Fruit fly (Drosophila melanogaster) whole organism, embryonic: ENCODE data around the gene GC2.

Experiments used
- C15 ChIP-seq: fragments of 200-800 bp; sonication (Bioruptor generic); IDR thresholded peaks from 3 replicates; pipeline ENCODE4 v1.3.6; 2022; ENCODE audit warnings: missing biosample characterization, missing genetic modification characterization
- CG10462 ChIP-seq: fragments of 200-800 bp; sonication (Bioruptor generic); optimal IDR thresholded peaks from 2 replicates; lab custom pipeline; 2016; ENCODE audit warnings: missing biosample characterization, missing genetic modification characterization
- CG10959 ChIP-seq: fragments of 200-800 bp; sonication (Bioruptor generic); IDR thresholded peaks from 2 replicates; pipeline ENCODE4 v1.3.6; 2022; ENCODE audit warnings: missing biosample characterization, missing genetic modification characterization
- CG14014 ChIP-seq: fragments of 200-800 bp; sonication (Bioruptor generic); IDR thresholded peaks from 2 replicates; pipeline ENCODE4 v1.3.6; 2022; ENCODE audit warnings: missing biosample characterization, missing genetic modification characterization
- CG14860 ChIP-seq: fragments of 200-800 bp; sonication (Bioruptor generic); IDR thresholded peaks from 3 replicates; pipeline ENCODE4 v1.3.6; 2022; ENCODE audit warnings: missing biosample characterization, missing genetic modification characterization; ENCODE audit not compliant: partially characterized antibody
- CG16815 ChIP-seq: fragments of 200-800 bp; sonication (Bioruptor generic); optimal IDR thresholded peaks from 3 replicates; lab custom pipeline; 2017; ENCODE audit warnings: missing biosample characterization, mild to moderate bottlenecking, missing genetic modification characterization
- CG18476 ChIP-seq: fragments of 200-800 bp; sonication (Bioruptor generic); optimal IDR thresholded peaks from 2 replicates; lab custom pipeline; 2016; ENCODE audit warnings: missing biosample characterization, mild to moderate bottlenecking, missing genetic modification characterization
- CG2120 ChIP-seq: fragments of 200-800 bp; sonication (Bioruptor generic); optimal IDR thresholded peaks from 3 replicates; lab custom pipeline; 2016; ENCODE audit warnings: missing biosample characterization, missing genetic modification characterization
- CG3281 ChIP-seq: fragments of 200-800 bp; sonication (Bioruptor generic); optimal IDR thresholded peaks from 3 replicates; lab custom pipeline; 2017; ENCODE audit warnings: missing biosample characterization, mild to moderate bottlenecking, missing genetic modification characterization
- CG3726 ChIP-seq: fragments of 200-800 bp; sonication (Bioruptor generic); IDR thresholded peaks from 3 replicates; pipeline ENCODE4, ENCODE4 v1.3.6; 2022; ENCODE audit warnings: missing biosample characterization, missing genetic modification characterization
- CG43689 ChIP-seq: fragments of 200-800 bp; sonication (Bioruptor generic); IDR thresholded peaks from 2 replicates; pipeline ENCODE4 v1.3.6; 2022; ENCODE audit warnings: missing biosample characterization, missing genetic modification characterization
- CG4404 ChIP-seq: fragments of 200-800 bp; sonication (Bioruptor generic); IDR thresholded peaks from 2 replicates; pipeline ENCODE4 v1.3.6; 2022; ENCODE audit warnings: missing biosample characterization, missing genetic modification characterization
- CG4424 ChIP-seq: fragments of 200-800 bp; sonication (Bioruptor generic); optimal IDR thresholded peaks from 3 replicates; lab custom pipeline; 2016; ENCODE audit warnings: missing biosample characterization, missing genetic modification characterization
- CG4707 ChIP-seq: fragments of 200-800 bp; sonication (Bioruptor generic); optimal IDR thresholded peaks from 2 replicates; lab custom pipeline; 2018; ENCODE audit warnings: missing biosample characterization, mild to moderate bottlenecking, missing genetic modification characterization, moderate library complexity
- CG8089 ChIP-seq: fragments of 200-800 bp; sonication (Bioruptor generic); optimal IDR thresholded peaks from 3 replicates; lab custom pipeline; 2016; ENCODE audit warnings: missing biosample characterization, missing genetic modification characterization
- CG8290 ChIP-seq, 3 experiments: fragments of 200-800 bp; sonication (Bioruptor generic); optimal IDR thresholded peaks; 2 replicates each; lab custom pipeline; 2016 to 2019; ENCODE audit warnings: missing biosample characterization in 3 of 3, missing genetic modification characterization in 3 of 3, mild to moderate bottlenecking in 2 of 3, moderate library complexity in 1 of 3
- CG8765 ChIP-seq: fragments of 200-800 bp; sonication (Bioruptor generic); IDR thresholded peaks from 2 replicates; pipeline ENCODE4 v1.3.6; 2022; ENCODE audit warnings: missing biosample characterization, missing genetic modification characterization
- CTCF ChIP-seq: fragments of 200-800 bp; sonication (Bioruptor generic); optimal IDR thresholded peaks from 2 replicates; lab custom pipeline; 2017; ENCODE audit warnings: missing biosample characterization, mild to moderate bottlenecking, missing genetic modification characterization, moderate library complexity
- Fer1 ChIP-seq: fragments of 200-800 bp; sonication (Bioruptor generic); optimal IDR thresholded peaks from 2 replicates; lab custom pipeline; 2017; ENCODE audit warnings: missing biosample characterization, mild to moderate bottlenecking, missing genetic modification characterization
- Gsc ChIP-seq: fragments of 200-800 bp; sonication (Bioruptor generic); IDR thresholded peaks from 2 replicates; pipeline ENCODE4 v1.3.6; 2022; ENCODE audit warnings: missing biosample characterization, missing genetic modification characterization
- Gug ChIP-seq: fragments of 200-800 bp; sonication (Bioruptor generic); IDR thresholded peaks from 4 replicates; pipeline ENCODE4 v1.3.6; 2022; ENCODE audit warnings: missing biosample characterization, missing genetic modification characterization
- Sox102F ChIP-seq: fragments of 200-800 bp; sonication (Bioruptor generic); optimal IDR thresholded peaks from 2 replicates; lab custom pipeline; 2018; ENCODE audit warnings: missing biosample characterization, mild to moderate bottlenecking, missing genetic modification characterization, moderate library complexity
- Sry-β ChIP-seq: fragments of 200-800 bp; sonication (Bioruptor generic); optimal IDR thresholded peaks from 2 replicates; lab custom pipeline; 2018; ENCODE audit warnings: missing biosample characterization, mild to moderate bottlenecking, missing genetic modification characterization, moderate library complexity
- Sry-δ ChIP-seq: fragments of 200-800 bp; sonication (Bioruptor generic); optimal IDR thresholded peaks from 2 replicates; lab custom pipeline; 2016; ENCODE audit warnings: missing biosample characterization, missing genetic modification characterization
- ato ChIP-seq: fragments of 200-800 bp; sonication (Bioruptor generic); IDR thresholded peaks from 2 replicates; pipeline ENCODE4 v1.3.6; 2022; ENCODE audit warnings: missing biosample characterization, missing genetic modification characterization; ENCODE audit not compliant: partially characterized antibody
- chm ChIP-seq: fragments of 200-800 bp; sonication (Bioruptor generic); IDR thresholded peaks from 2 replicates; pipeline ENCODE4 v1.3.6; 2022; ENCODE audit warnings: missing biosample characterization, missing genetic modification characterization
- dati ChIP-seq: fragments of 200-800 bp; sonication (Bioruptor generic); IDR thresholded peaks from 2 replicates; pipeline ENCODE4 v1.3.6; 2022; ENCODE audit warnings: missing biosample characterization, missing genetic modification characterization
- disco-r ChIP-seq: fragments of 200-800 bp; sonication (Bioruptor generic); optimal IDR thresholded peaks from 2 replicates; lab custom pipeline; 2016; ENCODE audit warnings: missing biosample characterization, missing genetic modification characterization
- dmrt99B ChIP-seq: fragments of 200-800 bp; sonication (Bioruptor generic); optimal IDR thresholded peaks from 2 replicates; lab custom pipeline; 2018; ENCODE audit warnings: missing biosample characterization, mild to moderate bottlenecking, missing genetic modification characterization, moderate library complexity
- en ChIP-seq: fragments of 200-800 bp; sonication (Bioruptor generic); optimal IDR thresholded peaks from 2 replicates; lab custom pipeline; 2016; ENCODE audit warnings: missing biosample characterization, missing genetic modification characterization
- ewg ChIP-seq: fragments of 200-800 bp; sonication (Bioruptor generic); optimal IDR thresholded peaks from 3 replicates; lab custom pipeline; 2017; ENCODE audit warnings: mild to moderate bottlenecking, missing biosample characterization, missing genetic modification reagents, missing genetic modification characterization
- fd3F ChIP-seq: fragments of 200-800 bp; sonication (Bioruptor generic); optimal IDR thresholded peaks from 2 replicates; lab custom pipeline; 2018; ENCODE audit warnings: missing biosample characterization, mild to moderate bottlenecking, missing genetic modification characterization, moderate library complexity
- gt ChIP-seq: fragments of 200-800 bp; sonication (Bioruptor generic); IDR thresholded peaks from 2 replicates; pipeline ENCODE4 v1.3.6; 2022; ENCODE audit warnings: missing biosample characterization, missing genetic modification characterization
- hth ChIP-seq: fragments of >200 bp; optimal IDR thresholded peaks from 2 replicates; lab custom pipeline; 2017; ENCODE audit warnings: inconsistent platforms
- jumu ChIP-seq: fragments of 200-800 bp; sonication (Bioruptor generic); optimal IDR thresholded peaks from 3 replicates; lab custom pipeline; 2016; ENCODE audit warnings: missing biosample characterization, missing genetic modification characterization
- lov ChIP-seq, 2 experiments: fragments of 200-800 bp in 1 of 2; fragments of >200 bp in 1 of 2; sonication (Bioruptor generic) in 1 of 2; IDR thresholded peaks in 1 of 2; optimal IDR thresholded peaks in 1 of 2; 2 replicates in 1 of 2; 3 replicates in 1 of 2; pipeline versions ENCODE4 v1.3.6 to Lab custom; 2017 to 2022; ENCODE audit warnings: missing biosample characterization in 1 of 2, missing genetic modification characterization in 1 of 2
- nau ChIP-seq: fragments of 200-800 bp; sonication (Bioruptor generic); optimal IDR thresholded peaks from 3 replicates; lab custom pipeline; 2017; ENCODE audit warnings: missing biosample characterization, mild to moderate bottlenecking, missing genetic modification characterization, missing genetic modification reagents
- odd ChIP-seq: fragments of 200-800 bp; sonication (Bioruptor generic); optimal IDR thresholded peaks from 2 replicates; lab custom pipeline; 2017; ENCODE audit warnings: missing biosample characterization, mild to moderate bottlenecking, missing genetic modification characterization
- onecut ChIP-seq: fragments of 200-800 bp; sonication (Bioruptor generic); IDR thresholded peaks from 2 replicates; pipeline ENCODE4 v1.3.6; 2022; ENCODE audit warnings: missing biosample characterization, missing genetic modification characterization
- pfk ChIP-seq: fragments of 200-800 bp; sonication (Bioruptor generic); optimal IDR thresholded peaks from 2 replicates; lab custom pipeline; 2018; ENCODE audit warnings: missing biosample characterization, mild to moderate bottlenecking, missing genetic modification characterization, moderate library complexity
- pnt ChIP-seq: fragments of 200-800 bp; sonication (Bioruptor generic); optimal IDR thresholded peaks from 3 replicates; lab custom pipeline; 2016; ENCODE audit warnings: missing biosample characterization, missing genetic modification characterization
- prd ChIP-seq, 3 experiments: fragments of >200 bp in 2 of 3; fragments of 200-800 bp in 1 of 3; sonication (Bioruptor generic) in 1 of 3; optimal IDR thresholded peaks in 2 of 3; IDR thresholded peaks in 1 of 3; 2 replicates in 2 of 3; 3 replicates in 1 of 3; pipeline versions ENCODE4 v1.3.6 to Lab custom; 2017 to 2022; ENCODE audit warnings: missing biosample characterization in 1 of 3, missing genetic modification characterization in 1 of 3
- repo ChIP-seq: fragments of 200-800 bp; sonication (Bioruptor generic); optimal IDR thresholded peaks from 2 replicates; lab custom pipeline; 2016; ENCODE audit warnings: missing biosample characterization, missing genetic modification characterization
- row ChIP-seq: fragments of 200-800 bp; sonication (Bioruptor generic); IDR thresholded peaks from 3 replicates; pipeline ENCODE4 v1.3.6; 2022; ENCODE audit warnings: missing biosample characterization, missing genetic modification characterization
- scrt ChIP-seq: fragments of 200-800 bp; sonication (Bioruptor generic); optimal IDR thresholded peaks from 2 replicates; lab custom pipeline; 2018; ENCODE audit warnings: missing biosample characterization, mild to moderate bottlenecking, missing genetic modification characterization, moderate library complexity
- sna ChIP-seq: fragments of 200-800 bp; sonication (Bioruptor generic); IDR thresholded peaks from 2 replicates; pipeline ENCODE4 v1.3.6; 2022; ENCODE audit warnings: missing biosample characterization, missing genetic modification characterization; ENCODE audit not compliant: partially characterized antibody
- tx ChIP-seq: fragments of 200-800 bp; sonication (Bioruptor generic); optimal IDR thresholded peaks from 2 replicates; lab custom pipeline; 2016; ENCODE audit warnings: missing biosample characterization, missing genetic modification characterization
- unc-4 ChIP-seq: fragments of 200-800 bp; sonication (Bioruptor generic); IDR thresholded peaks from 2 replicates; pipeline ENCODE4 v1.3.6; 2022; ENCODE audit warnings: missing biosample characterization, missing genetic modification characterization; ENCODE audit not compliant: partially characterized antibody
- wor ChIP-seq: fragments of 200-800 bp; sonication (Bioruptor generic); IDR thresholded peaks from 2 replicates; pipeline ENCODE4 v1.3.6; 2022; ENCODE audit warnings: missing biosample characterization, missing genetic modification characterization
- yki ChIP-seq: fragments of >200 bp; optimal IDR thresholded peaks from 3 replicates; lab custom pipeline; 2018

The GC2 gene

dm6 chr3R:11962739-11963214 lies 8.7 kb upstream of the GC2 start, which contains the start of the genes CG3281 and aurA (continued):
- TF ChIP-seq CG4707 (GFP tag; lab: Kevin White, UChicago) (no peak), jumu (GFP tag; lab: Kevin White, UChicago) (peak; percentile 87), CG8290 (GFP tag; optimal IDR thresholded peaks at IDR 0.05; lab: Kevin White, UChicago) (peak; percentile 86), CG8290 (tag; optimal IDR thresholded peaks at IDR 0.05; lab: Kevin White, UChicago) (peak; percentile 50 to 72), sna (GFP tag; lab: Robert Waterston, UW) (peak; percentile 99), CG18476 (GFP tag; lab: Kevin White, UChicago) (peak; percentile 53), pfk (GFP tag; lab: Kevin White, UChicago) (no peak), CG3281 (GFP tag; lab: Kevin White, UChicago) (peak; percentile 80), Sry-δ (GFP tag; lab: Kevin White, UChicago) (peak; percentile 97), CG8089 (GFP tag; lab: Kevin White, UChicago) (peak; percentile 38), CG14014 (GFP tag; lab: Robert Waterston, UW) (peak; percentile 54; the same call in 1 of the 2 replicates), hth (no peak), CG4404 (GFP tag; lab: Robert Waterston, UW) (peak; percentile 81), tx (GFP tag; lab: Kevin White, UChicago) (peak; percentile 73), chm (GFP tag; lab: Robert Waterston, UW) (no peak), repo (GFP tag; lab: Kevin White, UChicago) (no peak), disco-r (GFP tag; lab: Kevin White, UChicago) (peak; percentile 42), nau (no peak), ato (peak; percentile 77), CG3726 (GFP tag; lab: Robert Waterston, UW) (no peak), CG10462 (GFP tag; lab: Kevin White, UChicago) (peak; percentile 48), row (peak; percentile 95), Fer1 (GFP tag; lab: Kevin White, UChicago) (peak; percentile 62), ewg (GFP tag; lab: Kevin White, UChicago) (peak; percentile 46), dmrt99B (no peak), CG14860 (GFP tag; lab: Robert Waterston, UW) (peak; percentile 96), CG10959 (GFP tag; lab: Robert Waterston, UW) (no peak), CG4424 (GFP tag; lab: Kevin White, UChicago) (peak; percentile 82), dati (GFP tag; lab: Robert Waterston, UW) (no peak), unc-4 (peak; percentile 96), prd (optimal IDR thresholded peaks at IDR 0.05; lab: Kevin White, UChicago) (no peak), prd (GFP tag; IDR thresholded peaks at IDR 0.05; lab: Robert Waterston, UW) (peak; percentile 74), CG8765 (GFP tag; lab: Robert Waterston, UW) (0 out of 2 replicates have a peak, but pooled peaks have one; percentile 23), yki (lab: Kevin White, UChicago) (peak; percentile 48), odd (GFP tag; lab: Kevin White, UChicago) (no peak), Sox102F (GFP tag; lab: Kevin White, UChicago) (no peak), Gsc (GFP tag; lab: Robert Waterston, UW) (no peak), Gug (GFP tag; lab: Robert Waterston, UW) (peak; percentile 57; the same call in 1 of the 4 replicates), C15 (no peak), gt (no peak), CG2120 (peak; percentile 90), lov (optimal IDR thresholded peaks at IDR 0.05; lab: Kevin White, UChicago) (no peak), lov (GFP tag; IDR thresholded peaks at IDR 0.05; lab: Robert Waterston, UW) (no peak), fd3F (GFP tag; lab: Kevin White, UChicago) (peak; percentile 39), onecut (GFP tag; lab: Robert Waterston, UW) (no peak), CTCF (GFP tag; lab: Kevin White, UChicago) (no peak), wor (GFP tag; lab: Robert Waterston, UW) (peak; percentile 16; the same call in 1 of the 2 replicates), CG16815 (GFP tag; lab: Kevin White, UChicago) (peak; percentile 64), pnt (GFP tag; lab: Kevin White, UChicago) (peak; percentile 69), scrt (GFP tag; lab: Kevin White, UChicago) (no peak), en (GFP tag; lab: Kevin White, UChicago) (no peak), CG43689 (no peak), Sry-β (GFP tag; lab: Kevin White, UChicago) (peak; percentile 88)
